Worm (Caenorhabditis elegans) whole organism, young adult: ENCODE data around the gene scl-3.

Experiments
- B0019.2 ChIP-seq: fragments of 200-800 bp; sonication (Bioruptor generic); conservative IDR thresholded peaks from 2 replicates; pipeline ENCODE4 v1.3.6; 2022; ENCODE audit warnings: missing genetic modification reagents, missing genetic modification characterization, missing compliant biosample characterization
- B0261.1 ChIP-seq: sonication (generic microtip); optimal IDR thresholded peaks from 2 replicates; lab custom pipeline; 2016; ENCODE audit warnings: mild to moderate bottlenecking, missing genetic modification characterization, moderate library complexity, missing compliant biosample characterization
- C17E4.6 ChIP-seq: fragments of 200-800 bp; sonication (Bioruptor generic); IDR thresholded peaks from 2 replicates; pipeline ENCODE4 v1.3.6; 2022; ENCODE audit warnings: missing genetic modification reagents, missing genetic modification characterization, missing compliant biosample characterization
- D2030.7 ChIP-seq: fragments of 200-800 bp; sonication (Bioruptor generic); IDR thresholded peaks from 2 replicates; pipeline ENCODE4 v1.3.6; 2022; ENCODE audit warnings: missing genetic modification reagents, missing genetic modification characterization, missing compliant biosample characterization
- F52B5.7 ChIP-seq: sonication (generic microtip); optimal IDR thresholded peaks from 2 replicates; lab custom pipeline; 2016; ENCODE audit warnings: mild to moderate bottlenecking, missing genetic modification characterization, missing compliant biosample characterization
- F57C9.4 ChIP-seq: sonication (generic microtip); optimal IDR thresholded peaks from 2 replicates; lab custom pipeline; 2017; ENCODE audit warnings: mild to moderate bottlenecking, missing genetic modification characterization, missing compliant biosample characterization
- K12H6.12 ChIP-seq: fragments of 200-800 bp; sonication (Bioruptor generic); optimal IDR thresholded peaks from 2 replicates; lab custom pipeline; 2018; ENCODE audit warnings: mild to moderate bottlenecking, missing genetic modification characterization, missing compliant biosample characterization
- Y53F4B.3 ChIP-seq: fragments of 200-800 bp; sonication (Bioruptor generic); IDR thresholded peaks from 2 replicates; pipeline ENCODE4 v1.3.6; 2022; ENCODE audit warnings: missing genetic modification reagents, missing genetic modification characterization, missing compliant biosample characterization
- akir-1 ChIP-seq: fragments of 200-800 bp; sonication (Bioruptor generic); optimal IDR thresholded peaks from 2 replicates; lab custom pipeline; 2018; ENCODE audit warnings: mild to moderate bottlenecking, missing genetic modification characterization, moderate library complexity, missing compliant biosample characterization
- attf-6 ChIP-seq: fragments of 200-800 bp; sonication (Bioruptor generic); IDR thresholded peaks from 2 replicates; pipeline ENCODE4 v1.3.6; 2022; ENCODE audit warnings: missing genetic modification reagents, missing genetic modification characterization, missing compliant biosample characterization
- bed-1 ChIP-seq: fragments of 200-800 bp; sonication (Bioruptor generic); IDR thresholded peaks from 2 replicates; pipeline ENCODE4 v1.3.6; 2022; ENCODE audit warnings: missing genetic modification reagents, missing genetic modification characterization, missing compliant biosample characterization
- cebp-1 ChIP-seq, 2 experiments: fragments of 200-800 bp in 1 of 2; sonication (Bioruptor generic) in 1 of 2; sonication (generic microtip) in 1 of 2; IDR thresholded peaks in 1 of 2; optimal IDR thresholded peaks in 1 of 2; 2 replicates each; pipeline versions ENCODE4 v1.3.6 to Lab custom; 2017 to 2022; ENCODE audit warnings: missing compliant biosample characterization in 2 of 2, missing genetic modification characterization in 2 of 2, mild to moderate bottlenecking in 1 of 2, missing genetic modification reagents in 1 of 2, moderate library complexity in 1 of 2
- die-1 ChIP-seq: sonication (generic microtip); optimal IDR thresholded peaks from 2 replicates; lab custom pipeline; 2016; ENCODE audit warnings: missing genotype, mild to moderate bottlenecking, missing genetic modification characterization, missing compliant biosample characterization
- dox-1 ChIP-seq: fragments of 200-800 bp; sonication (Bioruptor generic); IDR thresholded peaks from 2 replicates; pipeline ENCODE4 v1.3.6; 2022; ENCODE audit warnings: missing genetic modification reagents, missing genetic modification characterization, missing compliant biosample characterization
- dpff-1 ChIP-seq: sonication (generic microtip); optimal IDR thresholded peaks from 2 replicates; lab custom pipeline; 2017; ENCODE audit warnings: mild to moderate bottlenecking, missing genetic modification characterization, missing compliant biosample characterization
- efl-1 ChIP-seq: fragments of 150-350 bp; optimal IDR thresholded peaks from 2 replicates; lab custom pipeline; 2014; ENCODE audit warnings: missing biosample characterization, missing genetic modification reagents, missing genetic modification characterization
- egl-18 ChIP-seq: fragments of 200-800 bp; sonication (Bioruptor generic); IDR thresholded peaks from 2 replicates; pipeline ENCODE4 v1.3.6; 2022; ENCODE audit warnings: missing genetic modification reagents, missing genetic modification characterization, missing compliant biosample characterization
- egrh-3 ChIP-seq: fragments of 200-800 bp; sonication (Bioruptor generic); IDR thresholded peaks from 2 replicates; pipeline ENCODE4 v1.3.6; 2022; ENCODE audit warnings: missing genetic modification reagents, missing genetic modification characterization, missing compliant biosample characterization
- gei-17 ChIP-seq: fragments of 200-800 bp; sonication (Bioruptor generic); optimal IDR thresholded peaks from 2 replicates; lab custom pipeline; 2018; ENCODE audit warnings: mild to moderate bottlenecking, missing genetic modification characterization, missing compliant biosample characterization
- hmg-1.2 ChIP-seq: fragments of 200-800 bp; sonication (Bioruptor generic); IDR thresholded peaks from 2 replicates; pipeline ENCODE4 v1.3.6; 2022; ENCODE audit warnings: missing genetic modification reagents, missing genetic modification characterization, missing compliant biosample characterization
- hmg-20 ChIP-seq: fragments of 200-800 bp; sonication (Bioruptor generic); IDR thresholded peaks from 2 replicates; pipeline ENCODE4 v1.3.6; 2022; ENCODE audit warnings: missing genetic modification reagents, missing genetic modification characterization, missing compliant biosample characterization
- hrde-1 ChIP-seq: sonication (generic microtip); optimal IDR thresholded peaks from 2 replicates; lab custom pipeline; 2016; ENCODE audit warnings: missing genetic modification characterization, mild to moderate bottlenecking, missing compliant biosample characterization, moderate library complexity, missing genotype, missing genetic modification reagents, borderline replicate concordance
- hsf-1 ChIP-seq: fragments of 200-800 bp; sonication (Bioruptor generic); IDR thresholded peaks from 2 replicates; pipeline ENCODE4 v1.3.6; 2022; ENCODE audit warnings: missing genetic modification reagents, missing genetic modification characterization, missing compliant biosample characterization
- lag-1 ChIP-seq: fragments of 200-800 bp; sonication (Bioruptor generic); IDR thresholded peaks from 2 replicates; pipeline ENCODE4 v1.3.6; 2022; ENCODE audit warnings: missing genetic modification reagents, missing genetic modification characterization, missing compliant biosample characterization
- lin-26 ChIP-seq: fragments of 200-800 bp; sonication (Bioruptor generic); IDR thresholded peaks from 2 replicates; pipeline ENCODE4 v1.3.6; 2022; ENCODE audit warnings: missing genetic modification reagents, missing genetic modification characterization, missing compliant biosample characterization
- lin-40 ChIP-seq: sonication (generic microtip); optimal IDR thresholded peaks from 2 replicates; lab custom pipeline; 2016; ENCODE audit warnings: missing genetic modification characterization, mild to moderate bottlenecking, missing compliant biosample characterization, missing genotype, missing genetic modification reagents
- lin-54 ChIP-seq: fragments of 200-800 bp; sonication (Bioruptor generic); optimal IDR thresholded peaks from 2 replicates; lab custom pipeline; 2018; ENCODE audit warnings: mild to moderate bottlenecking, missing genetic modification characterization, missing compliant biosample characterization
- lsl-1 ChIP-seq: fragments of 200-800 bp; sonication (Bioruptor generic); optimal IDR thresholded peaks from 2 replicates; lab custom pipeline; 2018; ENCODE audit warnings: mild to moderate bottlenecking, missing genetic modification characterization, moderate library complexity, missing compliant biosample characterization
- madf-6 ChIP-seq: fragments of 200-800 bp; sonication (Bioruptor generic); IDR thresholded peaks from 2 replicates; pipeline ENCODE4 v1.3.6; 2022; ENCODE audit warnings: missing genetic modification reagents, missing genetic modification characterization, missing compliant biosample characterization
- madf-8 ChIP-seq: fragments of 200-800 bp; sonication (Bioruptor generic); conservative IDR thresholded peaks from 2 replicates; pipeline ENCODE4 v1.3.6; 2022; ENCODE audit warnings: missing genetic modification reagents, missing genetic modification characterization, missing compliant biosample characterization
- mcd-1 ChIP-seq: fragments of 200-800 bp; sonication (Bioruptor generic); IDR thresholded peaks from 2 replicates; pipeline ENCODE4 v1.3.6; 2022; ENCODE audit warnings: missing genetic modification reagents, missing genetic modification characterization, missing compliant biosample characterization
- mxl-1 ChIP-seq: sonication (generic microtip); optimal IDR thresholded peaks from 2 replicates; lab custom pipeline; 2016; ENCODE audit warnings: missing genetic modification characterization, missing compliant biosample characterization
- pha-4 ChIP-seq: fragments of 150-350 bp; sonication (generic microtip); optimal IDR thresholded peaks from 2 replicates; lab custom pipeline; 2014; ENCODE audit warnings: missing biosample characterization, missing genetic modification reagents, missing genetic modification characterization
- rec-8 ChIP-seq, 2 experiments: sonication (generic microtip); optimal IDR thresholded peaks; 2 replicates each; lab custom pipeline; 2016; ENCODE audit warnings: mild to moderate bottlenecking in 2 of 2, missing genetic modification characterization in 2 of 2, missing genetic modification reagents in 2 of 2, missing genotype in 2 of 2, missing biosample characterization in 1 of 2, missing compliant biosample characterization in 1 of 2, moderate library complexity in 1 of 2
- sdz-38 ChIP-seq: sonication (generic microtip); optimal IDR thresholded peaks from 2 replicates; lab custom pipeline; 2016; ENCODE audit warnings: missing genotype, missing genetic modification characterization, missing compliant biosample characterization
- snpc-4 ChIP-seq, 5 experiments: fragments of 150-350 bp in 1 of 5; sonication (generic microtip) in 4 of 5; optimal IDR thresholded peaks; 2 replicates each; lab custom pipeline; 2014 to 2018; ENCODE audit warnings: missing genetic modification characterization in 5 of 5, missing biosample characterization in 3 of 5, antibody characterized with exemption in 2 of 5, mild to moderate bottlenecking in 2 of 5, missing compliant biosample characterization in 2 of 5, missing genotype in 2 of 5, moderate library complexity in 2 of 5, missing genetic modification reagents in 1 of 5
- tbp1 ChIP-seq: fragments of 200-800 bp; sonication (Bioruptor generic); optimal IDR thresholded peaks from 2 replicates; lab custom pipeline; 2018; ENCODE audit warnings: mild to moderate bottlenecking, missing genetic modification characterization, missing compliant biosample characterization
- unc-130 ChIP-seq: sonication (generic microtip); optimal IDR thresholded peaks from 2 replicates; lab custom pipeline; 2016; ENCODE audit warnings: missing genetic modification reagents, missing genetic modification characterization, missing compliant biosample characterization
- unc-62 ChIP-seq: fragments of 150-350 bp; optimal IDR thresholded peaks from 2 replicates; lab custom pipeline; 2014; ENCODE audit warnings: missing biosample characterization, missing genetic modification reagents, missing genetic modification characterization
- xnd-1 ChIP-seq: sonication (generic microtip); optimal IDR thresholded peaks from 2 replicates; lab custom pipeline; 2016; ENCODE audit warnings: missing genotype, missing genetic modification reagents, missing genetic modification characterization, missing compliant biosample characterization
- zim-3 ChIP-seq: sonication (generic microtip); optimal IDR thresholded peaks from 2 replicates; lab custom pipeline; 2017; ENCODE audit warnings: mild to moderate bottlenecking, missing genetic modification characterization, moderate library complexity, missing compliant biosample characterization
- ztf-28 ChIP-seq: fragments of 200-800 bp; sonication (Bioruptor generic); IDR thresholded peaks from 2 replicates; pipeline ENCODE4 v1.3.6; 2022; ENCODE audit warnings: missing genetic modification reagents, missing genetic modification characterization, missing compliant biosample characterization
- ztf-3 ChIP-seq: fragments of 200-800 bp; sonication (Bioruptor generic); optimal IDR thresholded peaks from 2 replicates; lab custom pipeline; 2018; ENCODE audit warnings: mild to moderate bottlenecking, missing genetic modification characterization, missing compliant biosample characterization
- ztf-6 ChIP-seq: fragments of 200-800 bp; sonication (Bioruptor generic); IDR thresholded peaks from 2 replicates; pipeline ENCODE4 v1.3.6; 2022; ENCODE audit warnings: missing genetic modification reagents, missing genetic modification characterization, missing compliant biosample characterization

Gene scl-3

DNA sequence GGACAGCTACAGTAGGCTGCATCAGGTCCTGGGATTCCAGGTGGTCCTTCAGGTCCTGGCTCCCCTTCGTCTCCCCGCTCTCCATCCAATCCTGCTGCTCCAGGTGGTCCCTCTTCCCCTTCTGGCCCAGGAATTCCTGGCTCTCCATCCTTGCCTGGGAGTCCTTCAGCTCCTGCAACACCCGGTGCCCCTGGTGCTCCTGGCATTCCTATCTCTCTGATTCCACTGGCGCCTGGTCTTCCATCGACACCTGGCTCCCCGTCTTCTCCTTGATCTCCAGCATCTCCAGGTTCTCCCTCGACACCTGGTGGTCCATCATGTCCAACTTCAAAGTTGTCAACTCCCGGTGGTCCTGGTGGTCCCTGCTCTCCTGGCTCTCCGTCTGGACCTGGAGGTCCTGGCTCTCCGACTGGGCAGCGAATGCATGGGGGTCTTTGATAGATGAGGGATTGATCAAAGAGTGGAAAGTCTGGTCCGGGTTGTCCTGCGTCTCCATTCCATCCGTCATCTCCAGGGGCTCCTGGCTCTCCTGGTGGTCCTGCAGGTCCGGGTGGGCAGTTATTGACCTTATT is 30.4 kb downstream of the scl-3 start (continued):
- TF ChIP-seq zim-3 = no peak
- TF ChIP-seq sdz-38 (tag; lab: Kevin White, UChicago) = no peak
- no peak for TF ChIP-seq K12H6.12 (tag; lab: Kevin White, UChicago)
- no peak for TF ChIP-seq madf-8
- TF ChIP-seq hmg-20 (GFP tag; lab: Robert Waterston, UW) = 0 out of 2 replicates have a peak, but pooled peaks have one; percentile 8

DNA sequence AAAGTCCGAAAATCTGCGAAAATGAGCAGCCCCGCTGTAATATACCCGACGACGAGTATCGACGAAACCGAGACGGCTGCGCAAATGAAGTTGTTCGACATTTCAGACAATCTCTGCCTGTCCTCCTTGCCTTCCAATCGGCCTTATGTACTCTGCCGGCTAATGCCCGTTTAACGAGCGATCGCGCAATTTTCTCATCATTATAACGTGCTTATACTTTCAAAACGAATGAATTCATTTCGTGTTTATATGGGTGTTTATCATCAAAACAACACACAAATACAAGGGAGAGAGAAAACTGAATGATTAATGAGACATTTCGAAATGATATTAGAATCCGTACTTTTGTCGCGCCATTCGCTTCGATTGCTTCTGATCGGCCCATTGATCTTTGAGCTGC is 31.6 kb downstream of the scl-3 start, which contains the start of gene col-132:
Gene col-132 (minus strand): TSS at position 101 of the 400 bp plus-strand sequence.
- no peak for TF ChIP-seq attf-6 (GFP tag; lab: Robert Waterston, UW)
- no peak for TF ChIP-seq B0019.2
- no peak for TF ChIP-seq die-1
- TF ChIP-seq lsl-1 (GFP tag; lab: Kevin White, UChicago) = no peak
- TF ChIP-seq ztf-6 (GFP tag; lab: Robert Waterston, UW) = no peak
- no peak for TF ChIP-seq tbp1 (GFP tag; lab: Kevin White, UChicago)
- TF ChIP-seq lin-54 (GFP tag; lab: Kevin White, UChicago) = no peak
- no peak for TF ChIP-seq hsf-1 (GFP tag; lab: Robert Waterston, UW)
- TF ChIP-seq efl-1 (GFP tag; lab: Kevin White, UChicago) = no peak
- no peak for TF ChIP-seq lin-26 (GFP tag; lab: Robert Waterston, UW)
- no peak for TF ChIP-seq dox-1 (GFP tag; lab: Robert Waterston, UW)
- no peak for TF ChIP-seq xnd-1
- TF ChIP-seq, all 124 proteins: peak for 0

- no peak for TF ChIP-seq F52B5.7 (tag; lab: Kevin White, UChicago)
- TF ChIP-seq akir-1 = no peak
- TF ChIP-seq dpff-1 (tag; lab: Kevin White, UChicago) = no peak
- TF ChIP-seq mxl-1 (tag; lab: Kevin White, UChicago) = no peak
- TF ChIP-seq lin-26 (GFP tag; lab: Robert Waterston, UW) = no peak
- no peak for TF ChIP-seq B0261.1 (tag; lab: Kevin White, UChicago)
- TF ChIP-seq ztf-3 (GFP tag; lab: Kevin White, UChicago) = no peak
- TF ChIP-seq hsf-1 (GFP tag; lab: Robert Waterston, UW) = no peak; the same call in 1 of the 2 replicates
- no peak for TF ChIP-seq lin-40
- TF ChIP-seq bed-1 = no peak
- no peak for TF ChIP-seq rec-8 (tag; optimal IDR thresholded peaks at IDR 0.05; lab: Kevin White, UChicago)
- TF ChIP-seq D2030.7 = peak; percentile 89
- no peak for TF ChIP-seq snpc-4 (GFP tag; optimal IDR thresholded peaks at IDR 0.05; lab: Kevin White, UChicago)
- TF ChIP-seq snpc-4 (tag; optimal IDR thresholded peaks at IDR 0.05; lab: Kevin White, UChicago) = peak in 2 of 4 experiments; percentile 1 to 67
- TF ChIP-seq hmg-1.2 = peak; percentile 53; the same call in 1 of the 2 replicates
- no peak for TF ChIP-seq C17E4.6 (GFP tag; lab: Robert Waterston, UW)
- no peak for TF ChIP-seq hrde-1 (tag; lab: Kevin White, UChicago)
- no peak for TF ChIP-seq F57C9.4 (tag; lab: Kevin White, UChicago)
- no peak for TF ChIP-seq unc-62
- no peak for TF ChIP-seq Y53F4B.3 (GFP tag; lab: Robert Waterston, UW)
- TF ChIP-seq cebp-1 (GFP tag; IDR thresholded peaks at IDR 0.05; lab: Robert Waterston, UW) = no peak
- TF ChIP-seq cebp-1 (tag; optimal IDR thresholded peaks at IDR 0.05; lab: Kevin White, UChicago) = no peak
- no peak for TF ChIP-seq lag-1 (GFP tag; lab: Robert Waterston, UW)
- peak; percentile 95 for TF ChIP-seq madf-6 (GFP tag; lab: Robert Waterston, UW)
- no peak for TF ChIP-seq gei-17 (GFP tag; lab: Kevin White, UChicago)
- peak; percentile 98 for TF ChIP-seq efl-1 (GFP tag; lab: Kevin White, UChicago)
- TF ChIP-seq ztf-28 (GFP tag; lab: Robert Waterston, UW) = no peak
- no peak for TF ChIP-seq egrh-3 (GFP tag; lab: Robert Waterston, UW)
- no peak for TF ChIP-seq egl-18
- TF ChIP-seq unc-130 = peak; percentile 69
- TF ChIP-seq pha-4 = no peak
- TF ChIP-seq mcd-1 (GFP tag; lab: Robert Waterston, UW) = peak; percentile 88
Measured at ce11 chrIV:13093677-13094076, 34.3 kb downstream of the scl-3 start, which contains the start of the genes prcc-1 and C39E9.12. Gene prcc-1, minus strand, starts transcription at chrIV:13093795. Gene C39E9.12, plus strand, starts transcription at chrIV:13094007.
